Worm (Caenorhabditis elegans): ENCODE data around the gene C27F2.6.

- TF ChIP-seq ama-1 (optimal IDR thresholded peaks at IDR 0.05): no peak
- TF ChIP-seq scrt-1 (GFP tag; IDR thresholded peaks at IDR 0.05): no peak
Observed at ce11 chrIII:4987666-4988065, 7.4 kb upstream of the C27F2.6 start.
